Fruit fly (Drosophila melanogaster) whole organism, embryonic: Measurements from ENCODE around the gene crol.
A peak's percentile ranks its signal among the peaks of the same experiment; 100 is the strongest.

ENCODE experiments used
- Atf3 ChIP-seq: fragments of 200-800 bp; sonication (Bioruptor generic); optimal IDR thresholded peaks from 3 replicates; lab custom pipeline; 2016; ENCODE audit warnings: missing biosample characterization, missing genetic modification characterization
- CG10543 ChIP-seq: fragments of 200-800 bp; sonication (Bioruptor generic); optimal IDR thresholded peaks from 3 replicates; lab custom pipeline; 2017; ENCODE audit warnings: missing biosample characterization, mild to moderate bottlenecking, missing genetic modification characterization, moderate library complexity
- CG11085 ChIP-seq: fragments of 200-800 bp; sonication (Bioruptor generic); IDR thresholded peaks from 2 replicates; pipeline ENCODE4 v1.3.6; 2022; ENCODE audit warnings: missing biosample characterization, missing genetic modification characterization
- CG12299 ChIP-seq: fragments of 200-800 bp; sonication (Bioruptor generic); optimal IDR thresholded peaks from 2 replicates; lab custom pipeline; 2018; ENCODE audit warnings: missing biosample characterization, mild to moderate bottlenecking, missing genetic modification characterization
- CG15601 ChIP-seq: fragments of 200-800 bp; sonication (Bioruptor generic); optimal IDR thresholded peaks from 3 replicates; lab custom pipeline; 2019; ENCODE audit warnings: missing biosample characterization, mild to moderate bottlenecking, missing genetic modification characterization, moderate library complexity
- CG17802 ChIP-seq: fragments of 200-800 bp; sonication (Bioruptor generic); optimal IDR thresholded peaks from 2 replicates; lab custom pipeline; 2018; ENCODE audit warnings: missing biosample characterization, mild to moderate bottlenecking, missing genetic modification characterization, moderate library complexity
- CG2120 ChIP-seq: fragments of 200-800 bp; sonication (Bioruptor generic); optimal IDR thresholded peaks from 3 replicates; lab custom pipeline; 2016; ENCODE audit warnings: missing biosample characterization, missing genetic modification characterization
- CG3407 ChIP-seq: fragments of 200-800 bp; sonication (Bioruptor generic); optimal IDR thresholded peaks from 2 replicates; lab custom pipeline; 2018; ENCODE audit warnings: missing biosample characterization, mild to moderate bottlenecking, missing genetic modification characterization
- CG34224 ChIP-seq: fragments of 200-800 bp; sonication (Bioruptor generic); IDR thresholded peaks from 3 replicates; pipeline ENCODE4 v1.3.6; 2022; ENCODE audit warnings: missing biosample characterization, missing genetic modification characterization; ENCODE audit not compliant: partially characterized antibody
- CG4360 ChIP-seq: fragments of 200-800 bp; sonication (Bioruptor generic); IDR thresholded peaks from 2 replicates; pipeline ENCODE4 v1.3.6; 2022; ENCODE audit warnings: missing biosample characterization, missing genetic modification characterization
- CG7271 ChIP-seq: fragments of 200-800 bp; sonication (Bioruptor generic); optimal IDR thresholded peaks from 2 replicates; lab custom pipeline; 2018; ENCODE audit warnings: missing biosample characterization, mild to moderate bottlenecking, missing genetic modification characterization, moderate library complexity
- D ChIP-seq, 2 experiments: fragments of 200-800 bp in 1 of 2; fragments of >200 bp in 1 of 2; sonication (Bioruptor generic) in 1 of 2; optimal IDR thresholded peaks; 2 replicates in 1 of 2; 3 replicates in 1 of 2; lab custom pipeline; 2017; ENCODE audit warnings: mild to moderate bottlenecking in 1 of 2, missing biosample characterization in 1 of 2, missing genetic modification characterization in 1 of 2, missing genetic modification reagents in 1 of 2
- GATAe ChIP-seq: fragments of 200-800 bp; sonication (Bioruptor generic); conservative IDR thresholded peaks from 2 replicates; pipeline ENCODE4 v1.3.6; 2022; ENCODE audit warnings: missing biosample characterization, missing genetic modification characterization
- Hr39 ChIP-seq: fragments of >200 bp; optimal IDR thresholded peaks from 2 replicates; lab custom pipeline; 2017
- MESR4 ChIP-seq: fragments of 200-800 bp; sonication (Bioruptor generic); optimal IDR thresholded peaks from 2 replicates; lab custom pipeline; 2018; ENCODE audit warnings: missing biosample characterization, mild to moderate bottlenecking, missing genetic modification characterization, moderate library complexity
- MTF-1 ChIP-seq: fragments of 200-800 bp; sonication (Bioruptor generic); optimal IDR thresholded peaks from 2 replicates; lab custom pipeline; 2018; ENCODE audit warnings: missing biosample characterization, mild to moderate bottlenecking, missing genetic modification characterization, borderline replicate concordance
- Med ChIP-seq: fragments of 200-800 bp; sonication (Bioruptor generic); peaks from one replicate; lab custom pipeline; 2016; ENCODE audit warnings: missing biosample characterization, missing genetic modification characterization, mild to moderate bottlenecking, inconsistent platforms, moderate library complexity
- Nf-YB ChIP-seq: fragments of 200-800 bp; sonication (Bioruptor generic); optimal IDR thresholded peaks from 3 replicates; lab custom pipeline; 2019; ENCODE audit warnings: missing biosample characterization, mild to moderate bottlenecking, missing genetic modification characterization, moderate library complexity
- Nf-YC ChIP-seq: fragments of 200-800 bp; optimal IDR thresholded peaks from 3 replicates; lab custom pipeline; 2019; ENCODE audit warnings: missing biosample characterization, mild to moderate bottlenecking, missing genetic modification characterization, moderate library complexity
- Ptx1 ChIP-seq: fragments of 200-800 bp; sonication (Bioruptor generic); IDR thresholded peaks from 2 replicates; pipeline ENCODE4 v1.3.6; 2022; ENCODE audit warnings: missing biosample characterization, missing genetic modification characterization
- Scr ChIP-seq: fragments of 200-800 bp; sonication (Bioruptor generic); IDR thresholded peaks from 2 replicates; pipeline ENCODE4 v1.3.6; 2022; ENCODE audit warnings: missing biosample characterization, missing genetic modification characterization; ENCODE audit not compliant: partially characterized antibody
- Sin3A ChIP-seq: fragments of >200 bp; optimal IDR thresholded peaks from 2 replicates; lab custom pipeline; 2018
- Trl ChIP-seq, 3 experiments: fragments of >200 bp in 2 of 3; fragments of 200-800 bp in 1 of 3; sonication (Bioruptor generic) in 1 of 3; optimal IDR thresholded peaks; 2 replicates in 1 of 3; 3 replicates in 2 of 3; lab custom pipeline; 2016 to 2017; ENCODE audit warnings: missing biosample characterization in 1 of 3, missing genetic modification characterization in 1 of 3
- az2 ChIP-seq: fragments of 200-800 bp; sonication (Bioruptor generic); optimal IDR thresholded peaks from 3 replicates; lab custom pipeline; 2016; ENCODE audit warnings: missing biosample characterization, missing genetic modification characterization
- bsh ChIP-seq, 2 experiments: fragments of 200-800 bp; sonication (Bioruptor generic); optimal IDR thresholded peaks; 2 replicates each; lab custom pipeline; 2017 to 2018; ENCODE audit warnings: mild to moderate bottlenecking in 2 of 2, missing biosample characterization in 2 of 2, missing genetic modification characterization in 2 of 2, moderate library complexity in 1 of 2
- chinmo ChIP-seq: fragments of 200-800 bp; sonication (Bioruptor generic); IDR thresholded peaks from 4 replicates; pipeline ENCODE4 v1.3.6; 2022; ENCODE audit warnings: missing biosample characterization, missing genetic modification characterization; ENCODE audit not compliant: partially characterized antibody
- corto ChIP-seq: fragments of 200-800 bp; sonication (Bioruptor generic); optimal IDR thresholded peaks from 2 replicates; lab custom pipeline; 2016; ENCODE audit warnings: missing biosample characterization, mild to moderate bottlenecking, missing genetic modification characterization, moderate library complexity
- crc ChIP-seq: fragments of 200-800 bp; sonication (Bioruptor generic); optimal IDR thresholded peaks from 2 replicates; lab custom pipeline; 2016; ENCODE audit warnings: missing biosample characterization, missing genetic modification characterization
- esg ChIP-seq: fragments of 200-800 bp; sonication (Bioruptor generic); conservative IDR thresholded peaks from 2 replicates; pipeline ENCODE4 v1.3.6; 2022; ENCODE audit warnings: missing biosample characterization, missing genetic modification characterization
- eve ChIP-seq, 2 experiments: fragments of >200 bp; optimal IDR thresholded peaks; 2 replicates each; lab custom pipeline; 2017; ENCODE audit warnings: missing biosample characterization in 2 of 2, missing genetic modification characterization in 2 of 2
- exex ChIP-seq: fragments of 200-800 bp; sonication (Bioruptor generic); optimal IDR thresholded peaks from 4 replicates; lab custom pipeline; 2018; ENCODE audit warnings: missing biosample characterization, mild to moderate bottlenecking, missing genetic modification characterization, moderate library complexity
- gem ChIP-seq: fragments of 200-800 bp; sonication (Bioruptor generic); optimal IDR thresholded peaks from 2 replicates; lab custom pipeline; 2019; ENCODE audit warnings: missing biosample characterization, mild to moderate bottlenecking, missing genetic modification characterization, moderate library complexity
- grn ChIP-seq: fragments of 200-800 bp; sonication (Bioruptor generic); optimal IDR thresholded peaks from 3 replicates; lab custom pipeline; 2017; ENCODE audit warnings: missing biosample characterization, missing genetic modification characterization
- lola ChIP-seq, 3 experiments: fragments of >200 bp in 2 of 3; fragments of 200-800 bp in 1 of 3; sonication (Bioruptor generic) in 1 of 3; optimal IDR thresholded peaks; 2 replicates each; lab custom pipeline; 2017 to 2019; ENCODE audit warnings: missing biosample characterization in 3 of 3, missing genetic modification characterization in 3 of 3, mild to moderate bottlenecking in 1 of 3, moderate library complexity in 1 of 3
- pzg ChIP-seq: fragments of 200-800 bp; sonication (Bioruptor generic); optimal IDR thresholded peaks from 3 replicates; lab custom pipeline; 2018; ENCODE audit warnings: missing biosample characterization, mild to moderate bottlenecking, missing genetic modification characterization, moderate library complexity
- sd ChIP-seq: fragments of 200-800 bp; sonication (Bioruptor generic); optimal IDR thresholded peaks from 3 replicates; lab custom pipeline; 2018; ENCODE audit warnings: missing biosample characterization, mild to moderate bottlenecking, missing genetic modification characterization, moderate library complexity
- sens-2 ChIP-seq: fragments of 200-800 bp; sonication (Bioruptor generic); IDR thresholded peaks from 2 replicates; pipeline ENCODE4 v1.3.6; 2022; ENCODE audit warnings: missing biosample characterization, missing genetic modification characterization
- unc-4 ChIP-seq: fragments of 200-800 bp; sonication (Bioruptor generic); IDR thresholded peaks from 2 replicates; pipeline ENCODE4 v1.3.6; 2022; ENCODE audit warnings: missing biosample characterization, missing genetic modification characterization; ENCODE audit not compliant: partially characterized antibody

The crol gene

dm6 chr2L:11842291-11843187, 33.3 kb upstream of the crol start, which contains the start of the genes CG44008, CG14933, CG46426 and CG42486:
TSS of gene CG44008 (minus strand) at chr2L:11842445.
TSS of gene CG14933 (plus strand) at chr2L:11842828.
TSS of gene CG46426 (plus strand) at chr2L:11842828.
TSS of gene CG42486 (plus strand) at chr2L:11843137.
- TF ChIP-seq eve (GFP tag; optimal IDR thresholded peaks at IDR 0.05; lab: Kevin White, UChicago), result peak in 1 of 2 experiments; percentile 58
- peak; percentile 61 for TF ChIP-seq Nf-YC
- TF ChIP-seq sd (tag; lab: Kevin White, UChicago), result peak; percentile 14
- TF ChIP-seq GATAe (GFP tag; lab: Robert Waterston, UW), result 0 out of 2 replicates have a peak, but pooled peaks have one; percentile 25
- no peak for TF ChIP-seq CG3407 (GFP tag; lab: Kevin White, UChicago)
- TF ChIP-seq exex, result peak; percentile 61
- TF ChIP-seq bsh (GFP tag; optimal IDR thresholded peaks at IDR 0.05; lab: Kevin White, UChicago), result no peak
- peak; percentile 49 for TF ChIP-seq grn (GFP tag; lab: Kevin White, UChicago)
- peak in 1 of 2 experiments; percentile 19 for TF ChIP-seq Trl (optimal IDR thresholded peaks at IDR 0.05; lab: Kevin White, UChicago)
- TF ChIP-seq Trl (GFP tag; optimal IDR thresholded peaks at IDR 0.05; lab: Kevin White, UChicago), result no peak
- TF ChIP-seq lola (GFP tag; optimal IDR thresholded peaks at IDR 0.05; lab: Kevin White, UChicago), result no peak
- no peak for TF ChIP-seq az2 (GFP tag; lab: Kevin White, UChicago)
- peak; percentile 79 for TF ChIP-seq Nf-YB (GFP tag; lab: Kevin White, UChicago)
- TF ChIP-seq MESR4 (GFP tag; lab: Kevin White, UChicago), result no peak
- TF ChIP-seq pzg, result no peak
- TF ChIP-seq Scr, result no peak
- no peak for TF ChIP-seq unc-4 (GFP tag; lab: Robert Waterston, UW)
- peak; percentile 43 for TF ChIP-seq Med
- peak; percentile 41 for TF ChIP-seq CG15601 (tag; lab: Kevin White, UChicago)
- peak; percentile 8 for TF ChIP-seq CG10543 (GFP tag; lab: Kevin White, UChicago)
- no peak for TF ChIP-seq crc (GFP tag; lab: Kevin White, UChicago)
- TF ChIP-seq chinmo (GFP tag; lab: Robert Waterston, UW), result peak; percentile 24; the same call in 1 of the 4 replicates
- TF ChIP-seq, all 482 proteins: peak for 12

DNA sequence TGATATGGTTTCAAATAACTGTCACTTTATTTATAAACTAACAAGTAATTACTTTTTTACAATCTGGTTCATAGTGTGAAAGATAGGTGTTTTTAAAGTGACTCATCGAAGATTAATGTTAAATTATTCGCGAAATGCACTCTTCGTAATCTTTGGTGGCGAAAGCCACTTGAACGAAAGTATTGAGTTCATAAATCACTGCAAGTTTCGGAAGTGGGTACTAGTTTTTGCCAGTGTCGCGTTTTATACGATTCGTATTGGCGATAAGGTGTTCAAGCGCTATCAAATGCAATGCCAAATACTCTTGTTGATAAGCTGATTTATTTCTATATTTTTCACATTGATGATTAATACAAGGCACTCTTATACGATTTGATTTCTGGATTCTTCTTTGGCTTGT, 32.3 kb upstream of the crol start:
- TF ChIP-seq CG12299, result no peak
- TF ChIP-seq corto (GFP tag; lab: Kevin White, UChicago), result no peak
- no peak for TF ChIP-seq CG4360
- peak; percentile 0 for TF ChIP-seq gem (tag; lab: Kevin White, UChicago)
- no peak for TF ChIP-seq Atf3 (GFP tag; lab: Kevin White, UChicago)
- TF ChIP-seq CG7271 (tag; lab: Kevin White, UChicago), result no peak
- no peak for TF ChIP-seq sens-2 (GFP tag; lab: Robert Waterston, UW)
- no peak for TF ChIP-seq esg
- no peak for TF ChIP-seq Ptx1 (GFP tag; lab: Robert Waterston, UW)
- no peak for TF ChIP-seq CG17802 (tag; lab: Kevin White, UChicago)
- no peak for TF ChIP-seq Hr39 (lab: Kevin White, UChicago)
- TF ChIP-seq CG34224 (GFP tag; lab: Robert Waterston, UW), result no peak
- no peak for TF ChIP-seq D (optimal IDR thresholded peaks at IDR 0.05; lab: Kevin White, UChicago)
- TF ChIP-seq D (GFP tag; optimal IDR thresholded peaks at IDR 0.05; lab: Kevin White, UChicago), result no peak
- 0 out of 2 replicates have a peak, but pooled peaks have one; percentile 33 for TF ChIP-seq CG11085 (GFP tag; lab: Robert Waterston, UW)
- no peak for TF ChIP-seq Sin3A
- peak; percentile 13 for TF ChIP-seq CG2120 (GFP tag; lab: Kevin White, UChicago)
- TF ChIP-seq MTF-1, result no peak
